Fruit fly (Drosophila melanogaster) whole organism, prepupa: Measurements from ENCODE around the gene CG11811.

Experiments used
- Blimp-1 ChIP-seq: fragments of 200-800 bp; sonication (Bioruptor generic); optimal IDR thresholded peaks from 3 replicates; lab custom pipeline; 2017; ENCODE audit warnings: missing biosample characterization, missing genetic modification characterization, mild to moderate bottlenecking, moderate library complexity, missing genetic modification reagents
- CG11902 ChIP-seq: fragments of 200-800 bp; sonication (Bioruptor generic); optimal IDR thresholded peaks from 3 replicates; lab custom pipeline; 2016; ENCODE audit warnings: missing biosample characterization, missing genetic modification characterization
- CG16779 ChIP-seq: fragments of 200-800 bp; sonication (Bioruptor generic); optimal IDR thresholded peaks from 3 replicates; lab custom pipeline; 2017; ENCODE audit warnings: missing biosample characterization, mild to moderate bottlenecking, missing genetic modification characterization
- CG6276 ChIP-seq: fragments of 200-800 bp; sonication (Bioruptor generic); optimal IDR thresholded peaks from 2 replicates; lab custom pipeline; 2017; ENCODE audit warnings: missing biosample characterization, mild to moderate bottlenecking, missing genetic modification characterization
- CG8119 ChIP-seq: fragments of 200-800 bp; sonication (Bioruptor generic); IDR thresholded peaks from 3 replicates; pipeline ENCODE4 v1.3.6; 2022; ENCODE audit warnings: missing biosample characterization, missing genetic modification characterization
- Ets96B ChIP-seq: fragments of 200-800 bp; optimal IDR thresholded peaks from 2 replicates; lab custom pipeline; 2019; ENCODE audit warnings: missing biosample characterization, mild to moderate bottlenecking, missing genetic modification characterization, moderate library complexity
- Lpt ChIP-seq: fragments of 200-800 bp; sonication (Bioruptor generic); optimal IDR thresholded peaks from 3 replicates; lab custom pipeline; 2016; ENCODE audit warnings: missing biosample characterization, missing genetic modification characterization
- Sox14 ChIP-seq: fragments of 200-800 bp; sonication (Bioruptor generic); optimal IDR thresholded peaks from 3 replicates; lab custom pipeline; 2016; ENCODE audit warnings: missing biosample characterization, missing genetic modification characterization
- acj6 ChIP-seq: fragments of 200-800 bp; sonication (Bioruptor generic); optimal IDR thresholded peaks from 3 replicates; lab custom pipeline; 2016; ENCODE audit warnings: missing biosample characterization, missing genetic modification characterization
- eg ChIP-seq: fragments of 200-800 bp; sonication (Bioruptor generic); IDR thresholded peaks from 3 replicates; pipeline ENCODE4 v1.3.6; 2022; ENCODE audit warnings: missing biosample characterization, missing genetic modification characterization
- fkh ChIP-seq: fragments of 200-800 bp; sonication (Bioruptor generic); optimal IDR thresholded peaks from 3 replicates; lab custom pipeline; 2017; ENCODE audit warnings: missing biosample characterization, mild to moderate bottlenecking, missing genetic modification characterization, moderate library complexity
- vri ChIP-seq: fragments of 200-800 bp; sonication (Bioruptor generic); optimal IDR thresholded peaks from 3 replicates; lab custom pipeline; 2016; ENCODE audit warnings: missing biosample characterization, mild to moderate bottlenecking, missing genetic modification characterization

dm6 chr3L:10665433-10666150, 25.2 kb upstream of the CG11811 start:
- TF ChIP-seq CG8119 (GFP tag; lab: Robert Waterston, UW) (peak; percentile 99), acj6 (GFP tag; lab: Kevin White, UChicago) (peak; percentile 99), CG6276 (peak; percentile 99), fkh (GFP tag; lab: Kevin White, UChicago) (peak; percentile 88), CG16779 (tag; lab: Kevin White, UChicago) (peak; percentile 98), Sox14 (GFP tag; lab: Kevin White, UChicago) (peak; percentile 97), Ets96B (tag; lab: Kevin White, UChicago) (peak; percentile 99), CG11902 (GFP tag; lab: Kevin White, UChicago) (peak; percentile 96), Lpt (GFP tag; lab: Kevin White, UChicago) (peak; percentile 98), Blimp-1 (GFP tag; lab: Kevin White, UChicago) (peak; percentile 95), vri (GFP tag; lab: Kevin White, UChicago) (peak; percentile 95), eg (GFP tag; lab: Robert Waterston, UW) (peak; percentile 96)
